Worm (Caenorhabditis elegans) whole organism, mixed stage, embryonic: ENCODE measurements around the gene M176.16.

ENCODE experiments used
- blmp-1 ChIP-seq: fragments of 150-350 bp; optimal IDR thresholded peaks from 2 replicates; lab custom pipeline; 2014; ENCODE audit warnings: missing biosample characterization, missing genetic modification characterization
- flh-1 ChIP-seq: fragments of 200-800 bp; sonication (Bioruptor generic); optimal IDR thresholded peaks from 2 replicates; lab custom pipeline; 2018; ENCODE audit warnings: mild to moderate bottlenecking, missing genetic modification characterization, moderate library complexity, missing compliant biosample characterization
- lin-13 ChIP-seq: fragments of 150-350 bp; optimal IDR thresholded peaks from 2 replicates; lab custom pipeline; 2014; ENCODE audit warnings: missing biosample characterization, missing genetic modification characterization
- lsy-2 ChIP-seq: fragments of 150-350 bp; optimal IDR thresholded peaks from 2 replicates; lab custom pipeline; 2014; ENCODE audit warnings: missing biosample characterization, missing genetic modification characterization
- mls-2 ChIP-seq: sonication (generic microtip); optimal IDR thresholded peaks from 2 replicates; lab custom pipeline; 2016; ENCODE audit warnings: mild to moderate bottlenecking, missing genetic modification characterization, moderate library complexity, missing compliant biosample characterization
- nhr-12 ChIP-seq: fragments of 150-350 bp; optimal IDR thresholded peaks from 2 replicates; lab custom pipeline; 2014; ENCODE audit warnings: missing biosample characterization, missing genetic modification characterization
- nhr-28 ChIP-seq: fragments of 150-350 bp; optimal IDR thresholded peaks from 2 replicates; lab custom pipeline; 2014; ENCODE audit warnings: missing biosample characterization, missing genetic modification characterization
- nhr-76 ChIP-seq: sonication (generic microtip); optimal IDR thresholded peaks from 2 replicates; lab custom pipeline; 2017; ENCODE audit warnings: missing biosample characterization, missing genetic modification characterization
- pha-4 ChIP-seq: fragments of 150-350 bp; optimal IDR thresholded peaks from 2 replicates; lab custom pipeline; 2018; ENCODE audit warnings: missing biosample characterization, missing genetic modification reagents, missing genetic modification characterization
- snpc-4 ChIP-seq: fragments of 150-350 bp; optimal IDR thresholded peaks from 2 replicates; lab custom pipeline; 2014; ENCODE audit warnings: missing biosample characterization, missing genetic modification characterization
- sptf-1 ChIP-seq: sonication (generic microtip); optimal IDR thresholded peaks from 2 replicates; lab custom pipeline; 2017; ENCODE audit warnings: mild to moderate bottlenecking, missing genetic modification characterization, moderate library complexity, missing compliant biosample characterization
- unc-39 ChIP-seq: fragments of 150-350 bp; optimal IDR thresholded peaks from 2 replicates; lab custom pipeline; 2014; ENCODE audit warnings: missing biosample characterization, missing genetic modification characterization
- ztf-11 ChIP-seq: fragments of 150-350 bp; optimal IDR thresholded peaks from 2 replicates; lab custom pipeline; 2014; ENCODE audit warnings: missing biosample characterization, missing genetic modification characterization

DNA sequence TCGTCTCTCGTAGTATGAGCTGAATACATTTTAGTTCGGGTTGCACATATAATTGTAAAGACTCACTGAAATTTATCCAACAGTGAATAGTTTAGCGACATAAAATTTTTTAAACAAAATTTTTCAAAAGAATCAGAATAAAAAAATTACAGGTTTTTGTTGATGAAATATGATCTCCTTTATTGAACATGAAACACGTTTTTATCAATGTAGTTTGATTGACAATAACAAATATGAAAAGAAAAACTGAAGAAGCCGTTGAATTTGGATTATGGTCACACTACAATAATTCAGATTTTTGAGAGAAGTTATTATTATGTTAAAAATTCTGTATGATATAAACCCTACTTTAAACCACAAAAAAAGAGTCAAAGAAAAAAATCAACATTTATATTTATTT is 21.7 kb downstream of the M176.16 start, which contains the start of gene chil-17:
- TF ChIP-seq nhr-28 (tag; lab: Kevin White, UChicago), result no peak
- no peak for TF ChIP-seq pha-4 (tag; lab: Kevin White, UChicago)
- TF ChIP-seq blmp-1 (tag; lab: Kevin White, UChicago), result no peak
- no peak for TF ChIP-seq nhr-76 (tag; lab: Kevin White, UChicago)
- no peak for TF ChIP-seq nhr-12 (tag; lab: Kevin White, UChicago)
- TF ChIP-seq snpc-4 (tag; lab: Kevin White, UChicago), result no peak
- no peak for TF ChIP-seq mls-2 (tag; lab: Kevin White, UChicago)
- no peak for TF ChIP-seq unc-39 (tag; lab: Kevin White, UChicago)
- TF ChIP-seq flh-1, result no peak
- no peak for TF ChIP-seq lin-13
- TF ChIP-seq lsy-2, result no peak
- TF ChIP-seq sptf-1 (tag; lab: Kevin White, UChicago), result no peak
- TF ChIP-seq ztf-11, result no peak
